Worm (Caenorhabditis elegans): ENCODE measurements around the gene srg-44.

Gene srg-44

DNA sequence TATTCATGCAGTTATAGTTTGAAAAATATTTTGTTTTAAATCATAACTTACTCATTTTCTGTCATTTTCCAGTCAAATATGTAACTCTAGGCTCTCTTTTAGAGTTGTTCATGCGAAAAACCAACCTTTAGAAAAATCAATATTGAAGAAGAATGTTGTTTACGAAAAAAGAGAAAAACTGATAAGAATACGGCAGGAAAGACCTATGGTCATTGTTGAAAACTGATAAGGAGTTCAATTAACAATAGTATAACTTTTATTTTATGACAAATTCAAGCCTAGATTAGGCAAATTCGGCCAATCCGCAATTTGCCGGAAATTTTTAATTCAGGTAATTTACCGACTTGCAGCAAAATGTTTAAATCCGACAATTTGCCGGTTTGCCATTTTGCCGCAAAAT is 48.0 kb downstream of the srg-44 start, which contains the start of gene Y20C6A.1:
TSS of gene Y20C6A.1 (minus strand) at position 107 of the 400 bp plus-strand sequence.
- TF ChIP-seq hmg-4 (GFP tag; optimal IDR thresholded peaks at IDR 0.05) (no peak), scrt-1 (GFP tag; IDR thresholded peaks at IDR 0.05) (no peak), ceh-36 (tag; optimal IDR thresholded peaks at IDR 0.05) (no peak), pes-1 (GFP tag; IDR thresholded peaks at IDR 0.05) (no peak), hmbx-1 (tag; optimal IDR thresholded peaks at IDR 0.05) (no peak), hnd-1 (tag; optimal IDR thresholded peaks at IDR 0.05) (no peak), B0310.2 (tag; optimal IDR thresholded peaks at IDR 0.05) (no peak), tbx-11 (GFP tag; IDR thresholded peaks at IDR 0.05) (no peak), ama-1 (optimal IDR thresholded peaks at IDR 0.05) (no peak), tbx-37 (GFP tag; conservative IDR thresholded peaks at IDR 0.05) (no peak), ets-7 (tag; optimal IDR thresholded peaks at IDR 0.05) (no peak), ceh-13 (GFP tag; optimal IDR thresholded peaks at IDR 0.05) (no peak), sea-1 (GFP tag; conservative IDR thresholded peaks at IDR 0.05) (no peak), tra-4 (tag; optimal IDR thresholded peaks at IDR 0.05) (no peak)

DNA sequence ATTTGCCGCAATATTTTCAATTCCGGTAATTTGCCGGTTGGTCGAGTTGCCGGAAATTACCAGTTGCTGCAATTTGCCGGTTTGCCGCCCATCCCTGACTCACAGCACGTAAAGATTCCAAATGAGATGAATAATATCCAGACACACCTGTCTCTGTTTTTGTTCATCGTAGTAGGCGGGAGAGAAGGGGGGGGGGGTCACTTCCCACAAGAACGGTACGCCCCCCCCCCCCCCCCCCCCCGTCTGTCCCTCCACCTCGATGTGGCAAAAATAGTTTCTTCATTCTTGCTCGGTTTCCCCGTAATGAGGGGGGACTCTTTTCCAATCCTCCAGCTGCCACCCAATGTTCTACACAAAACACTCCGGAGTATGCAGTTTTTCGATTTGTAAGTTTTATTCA is 48.5 kb downstream of the srg-44 start, which contains the start of gene fbxb-7:
TSS of gene fbxb-7 (plus strand) at position 267 of the 400 bp plus-strand sequence.
- no peak for TF ChIP-seq ama-1 (optimal IDR thresholded peaks at IDR 0.05)
- no peak for TF ChIP-seq pes-1 (GFP tag; IDR thresholded peaks at IDR 0.05)
- no peak for TF ChIP-seq tbx-37 (GFP tag; conservative IDR thresholded peaks at IDR 0.05)
- no peak for TF ChIP-seq tra-4 (tag; optimal IDR thresholded peaks at IDR 0.05)
- TF ChIP-seq hnd-1 (tag; optimal IDR thresholded peaks at IDR 0.05): no peak
- no peak for TF ChIP-seq F13C5.2 (tag; optimal IDR thresholded peaks at IDR 0.05)
- TF ChIP-seq tbx-11 (GFP tag; IDR thresholded peaks at IDR 0.05): no peak
- TF ChIP-seq flt-1 (GFP tag; IDR thresholded peaks at IDR 0.05): no peak
- no peak for TF ChIP-seq hmbx-1 (tag; optimal IDR thresholded peaks at IDR 0.05)
- TF ChIP-seq aly-1 (tag; optimal IDR thresholded peaks at IDR 0.05): no peak
- no peak for TF ChIP-seq sea-1 (GFP tag; conservative IDR thresholded peaks at IDR 0.05)
- TF ChIP-seq hmg-4 (GFP tag; optimal IDR thresholded peaks at IDR 0.05): no peak
- TF ChIP-seq ets-7 (tag; optimal IDR thresholded peaks at IDR 0.05): no peak
- TF ChIP-seq ceh-13 (GFP tag; optimal IDR thresholded peaks at IDR 0.05): no peak
- TF ChIP-seq ceh-36 (tag; optimal IDR thresholded peaks at IDR 0.05): no peak
- TF ChIP-seq scrt-1 (GFP tag; IDR thresholded peaks at IDR 0.05): no peak

DNA sequence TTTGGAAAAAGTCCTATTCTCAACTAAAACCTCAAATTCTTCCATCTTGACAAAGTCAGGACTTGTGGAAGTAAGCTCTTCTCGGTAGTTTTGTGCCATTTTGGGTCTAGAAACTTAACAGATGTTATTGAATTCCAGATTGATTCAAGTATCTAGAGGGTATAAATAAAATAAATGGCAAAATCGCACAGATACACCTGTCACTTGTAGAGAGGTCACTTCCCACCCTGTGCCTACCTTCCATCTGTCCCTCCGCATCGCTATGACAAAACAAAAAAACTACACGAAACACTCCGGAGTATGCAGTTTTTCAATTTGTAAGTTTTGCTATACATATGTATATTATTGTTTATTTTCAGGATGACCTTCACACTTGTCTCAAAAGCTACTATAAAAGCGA is 51.3 kb downstream of the srg-44 start, which contains the start of gene Y20C6A.4:
TSS of gene Y20C6A.4 (plus strand) at position 301 of the 400 bp plus-strand sequence.
- TF ChIP-seq hnd-1 (tag; optimal IDR thresholded peaks at IDR 0.05) (no peak), scrt-1 (GFP tag; IDR thresholded peaks at IDR 0.05) (no peak), aly-1 (tag; optimal IDR thresholded peaks at IDR 0.05) (no peak), ceh-36 (tag; optimal IDR thresholded peaks at IDR 0.05) (no peak), B0310.2 (tag; optimal IDR thresholded peaks at IDR 0.05) (no peak), ets-7 (tag; optimal IDR thresholded peaks at IDR 0.05) (no peak), ceh-13 (GFP tag; optimal IDR thresholded peaks at IDR 0.05) (no peak), pes-1 (GFP tag; IDR thresholded peaks at IDR 0.05) (no peak), hmbx-1 (tag; optimal IDR thresholded peaks at IDR 0.05) (no peak), tbx-11 (GFP tag; IDR thresholded peaks at IDR 0.05) (no peak), tra-4 (tag; optimal IDR thresholded peaks at IDR 0.05) (no peak), sea-1 (GFP tag; conservative IDR thresholded peaks at IDR 0.05) (no peak), tbx-37 (GFP tag; conservative IDR thresholded peaks at IDR 0.05) (no peak), ama-1 (optimal IDR thresholded peaks at IDR 0.05) (no peak), hmg-4 (GFP tag; optimal IDR thresholded peaks at IDR 0.05) (no peak), flt-1 (GFP tag; IDR thresholded peaks at IDR 0.05) (no peak), F13C5.2 (tag; optimal IDR thresholded peaks at IDR 0.05) (no peak)

Measured in whole organism, early embryonic.